Fruit fly (Drosophila melanogaster) whole organism, embryonic: ENCODE data around the gene CG5934.

Source experiments
- BEAF-32 ChIP-seq: fragments of 200-800 bp; sonication (Bioruptor generic); optimal IDR thresholded peaks from 3 replicates; lab custom pipeline; 2017; ENCODE audit warnings: missing biosample characterization, missing genetic modification characterization, mild to moderate bottlenecking, moderate library complexity, missing genetic modification reagents
- CG10267 ChIP-seq: fragments of 200-800 bp; sonication (Bioruptor generic); optimal IDR thresholded peaks from 2 replicates; lab custom pipeline; 2018; ENCODE audit warnings: missing biosample characterization, mild to moderate bottlenecking, missing genetic modification characterization, moderate library complexity
- CG10274 ChIP-seq: fragments of 200-800 bp; sonication (Bioruptor generic); optimal IDR thresholded peaks from 3 replicates; lab custom pipeline; 2017; ENCODE audit warnings: missing biosample characterization, mild to moderate bottlenecking, missing genetic modification characterization
- CG10654 ChIP-seq: fragments of 200-800 bp; sonication (Bioruptor generic); optimal IDR thresholded peaks from 2 replicates; lab custom pipeline; 2016; ENCODE audit warnings: missing biosample characterization, missing genetic modification characterization
- CG11723 ChIP-seq: fragments of 200-800 bp; sonication (Bioruptor generic); optimal IDR thresholded peaks from 2 replicates; lab custom pipeline; 2017; ENCODE audit warnings: missing biosample characterization, mild to moderate bottlenecking, missing genetic modification characterization
- CG12744 ChIP-seq: fragments of 200-800 bp; sonication (Bioruptor generic); optimal IDR thresholded peaks from 2 replicates; lab custom pipeline; 2016; ENCODE audit warnings: missing biosample characterization, missing genetic modification characterization
- CG13624 ChIP-seq: fragments of 200-800 bp; sonication (Bioruptor generic); optimal IDR thresholded peaks from 2 replicates; lab custom pipeline; 2016; ENCODE audit warnings: missing biosample characterization, missing genetic modification characterization
- CG15269 ChIP-seq: fragments of 200-800 bp; sonication (Bioruptor generic); optimal IDR thresholded peaks from 2 replicates; lab custom pipeline; 2018; ENCODE audit warnings: missing biosample characterization, mild to moderate bottlenecking, missing genetic modification characterization, moderate library complexity
- CG16863 ChIP-seq: fragments of 200-800 bp; sonication (Bioruptor generic); optimal IDR thresholded peaks from 3 replicates; lab custom pipeline; 2016; ENCODE audit warnings: missing biosample characterization, missing genetic modification characterization
- CG17829 ChIP-seq: fragments of 200-800 bp; optimal IDR thresholded peaks from 2 replicates; lab custom pipeline; 2019; ENCODE audit warnings: missing biosample characterization, mild to moderate bottlenecking, missing genetic modification characterization, moderate library complexity
- CG18262 ChIP-seq: fragments of 200-800 bp; optimal IDR thresholded peaks from 3 replicates; lab custom pipeline; 2019; ENCODE audit warnings: missing biosample characterization, mild to moderate bottlenecking, missing genetic modification characterization, moderate library complexity
- CG1832 ChIP-seq: fragments of 200-800 bp; sonication (Bioruptor generic); optimal IDR thresholded peaks from 2 replicates; lab custom pipeline; 2017; ENCODE audit warnings: missing biosample characterization, mild to moderate bottlenecking, missing genetic modification characterization, inconsistent platforms
- CG3847 ChIP-seq: fragments of 200-800 bp; sonication (Bioruptor generic); IDR thresholded peaks from 2 replicates; pipeline ENCODE4 v1.3.6; 2022; ENCODE audit warnings: missing biosample characterization, missing genetic modification characterization
- CG3995 ChIP-seq: fragments of 200-800 bp; sonication (Bioruptor generic); optimal IDR thresholded peaks from 3 replicates; lab custom pipeline; 2016; ENCODE audit warnings: missing biosample characterization, missing genetic modification characterization
- CG4282 ChIP-seq: fragments of 200-800 bp; sonication (Bioruptor generic); optimal IDR thresholded peaks from 2 replicates; lab custom pipeline; 2016; ENCODE audit warnings: missing biosample characterization, missing genetic modification characterization
- CG4328 ChIP-seq: fragments of 200-800 bp; sonication (Bioruptor generic); optimal IDR thresholded peaks from 3 replicates; lab custom pipeline; 2017; ENCODE audit warnings: missing biosample characterization, missing genetic modification reagents, missing genetic modification characterization
- CG4404 ChIP-seq: fragments of 200-800 bp; sonication (Bioruptor generic); IDR thresholded peaks from 2 replicates; pipeline ENCODE4 v1.3.6; 2022; ENCODE audit warnings: missing biosample characterization, missing genetic modification characterization
- CG4854 ChIP-seq: fragments of 200-800 bp; sonication (Bioruptor generic); optimal IDR thresholded peaks from 2 replicates; lab custom pipeline; 2016; ENCODE audit warnings: missing biosample characterization, missing genetic modification characterization, inconsistent platforms
- CG6654 ChIP-seq: fragments of 200-800 bp; sonication (Bioruptor generic); optimal IDR thresholded peaks from 2 replicates; lab custom pipeline; 2017; ENCODE audit warnings: missing biosample characterization, mild to moderate bottlenecking, missing genetic modification characterization
- CG6689 ChIP-seq: fragments of 200-800 bp; sonication (Bioruptor generic); IDR thresholded peaks from 2 replicates; pipeline ENCODE4 v1.3.6; 2022; ENCODE audit warnings: missing biosample characterization, missing genetic modification characterization
- CG7839 ChIP-seq: fragments of 200-800 bp; sonication (Bioruptor generic); optimal IDR thresholded peaks from 3 replicates; lab custom pipeline; 2018; ENCODE audit warnings: missing biosample characterization, mild to moderate bottlenecking, missing genetic modification characterization, moderate library complexity
- CG9876 ChIP-seq: fragments of 200-800 bp; sonication (Bioruptor generic); optimal IDR thresholded peaks from 2 replicates; lab custom pipeline; 2016; ENCODE audit warnings: missing biosample characterization, missing genetic modification characterization
- CG9932 ChIP-seq: fragments of 200-800 bp; sonication (Bioruptor generic); IDR thresholded peaks from 2 replicates; pipeline ENCODE4 v1.3.6; 2022; ENCODE audit warnings: missing biosample characterization, missing genetic modification characterization
- Hmx ChIP-seq: fragments of 200-800 bp; sonication (Bioruptor generic); optimal IDR thresholded peaks from 2 replicates; lab custom pipeline; 2016; ENCODE audit warnings: missing biosample characterization, missing genetic modification characterization
- Kr ChIP-seq: fragments of 200-800 bp; sonication (Bioruptor generic); optimal IDR thresholded peaks from 2 replicates; lab custom pipeline; 2017; ENCODE audit warnings: missing biosample characterization, mild to moderate bottlenecking, missing genetic modification characterization
- Med ChIP-seq: fragments of 200-800 bp; sonication (Bioruptor generic); peaks from one replicate; lab custom pipeline; 2016; ENCODE audit warnings: missing biosample characterization, missing genetic modification characterization, mild to moderate bottlenecking, inconsistent platforms, moderate library complexity
- Mes4 ChIP-seq: fragments of 200-800 bp; sonication (Bioruptor generic); optimal IDR thresholded peaks from 2 replicates; lab custom pipeline; 2016; ENCODE audit warnings: missing biosample characterization, missing genetic modification characterization
- Neu2 ChIP-seq: fragments of 200-800 bp; sonication (Bioruptor generic); optimal IDR thresholded peaks from 3 replicates; lab custom pipeline; 2016; ENCODE audit warnings: missing biosample characterization, missing genetic modification characterization, borderline replicate concordance
- Trl ChIP-seq, 3 experiments: fragments of >200 bp in 2 of 3; fragments of 200-800 bp in 1 of 3; sonication (Bioruptor generic) in 1 of 3; optimal IDR thresholded peaks; 2 replicates in 1 of 3; 3 replicates in 2 of 3; lab custom pipeline; 2016 to 2017; ENCODE audit warnings: missing biosample characterization in 1 of 3, missing genetic modification characterization in 1 of 3
- ci ChIP-seq: fragments of 200-800 bp; sonication (Bioruptor generic); IDR thresholded peaks from 3 replicates; pipeline ENCODE4 v1.3.6; 2022; ENCODE audit warnings: missing biosample characterization, missing genetic modification characterization
- dmrt99B ChIP-seq: fragments of 200-800 bp; sonication (Bioruptor generic); optimal IDR thresholded peaks from 2 replicates; lab custom pipeline; 2018; ENCODE audit warnings: missing biosample characterization, mild to moderate bottlenecking, missing genetic modification characterization, moderate library complexity
- fu2 ChIP-seq: fragments of 200-800 bp; sonication (Bioruptor generic); optimal IDR thresholded peaks from 2 replicates; lab custom pipeline; 2016; ENCODE audit warnings: missing biosample characterization, missing genetic modification characterization
- grn ChIP-seq: fragments of 200-800 bp; sonication (Bioruptor generic); optimal IDR thresholded peaks from 3 replicates; lab custom pipeline; 2017; ENCODE audit warnings: missing biosample characterization, missing genetic modification characterization
- kah ChIP-seq: fragments of 200-800 bp; sonication (Bioruptor generic); optimal IDR thresholded peaks from 2 replicates; lab custom pipeline; 2018; ENCODE audit warnings: missing biosample characterization, mild to moderate bottlenecking, missing genetic modification characterization
- mirr ChIP-seq: fragments of 200-800 bp; sonication (Bioruptor generic); optimal IDR thresholded peaks from 3 replicates; lab custom pipeline; 2018; ENCODE audit warnings: missing biosample characterization, mild to moderate bottlenecking, missing genetic modification characterization
- oc ChIP-seq: fragments of 200-800 bp; sonication (Bioruptor generic); optimal IDR thresholded peaks from 2 replicates; lab custom pipeline; 2018; ENCODE audit warnings: missing biosample characterization, mild to moderate bottlenecking, missing genetic modification characterization, moderate library complexity
- pita ChIP-seq: fragments of 200-800 bp; sonication (Bioruptor generic); optimal IDR thresholded peaks from 2 replicates; lab custom pipeline; 2017; ENCODE audit warnings: missing biosample characterization, mild to moderate bottlenecking, missing genetic modification characterization
- ranshi ChIP-seq: fragments of 200-800 bp; sonication (Bioruptor generic); IDR thresholded peaks from 2 replicates; pipeline ENCODE4 v1.3.6; 2022; ENCODE audit warnings: missing biosample characterization, missing genetic modification characterization
- run ChIP-seq: fragments of 200-800 bp; sonication (Bioruptor generic); optimal IDR thresholded peaks from 3 replicates; lab custom pipeline; 2018; ENCODE audit warnings: missing biosample characterization, mild to moderate bottlenecking, missing genetic modification characterization
- salm ChIP-seq: fragments of 200-800 bp; sonication (Bioruptor generic); optimal IDR thresholded peaks from 2 replicates; lab custom pipeline; 2018; ENCODE audit warnings: missing biosample characterization, mild to moderate bottlenecking, missing genetic modification characterization
- sens-2 ChIP-seq: fragments of 200-800 bp; sonication (Bioruptor generic); IDR thresholded peaks from 2 replicates; pipeline ENCODE4 v1.3.6; 2022; ENCODE audit warnings: missing biosample characterization, missing genetic modification characterization
- sna ChIP-seq: fragments of 200-800 bp; sonication (Bioruptor generic); IDR thresholded peaks from 2 replicates; pipeline ENCODE4 v1.3.6; 2022; ENCODE audit warnings: missing biosample characterization, missing genetic modification characterization; ENCODE audit not compliant: partially characterized antibody
- ssp ChIP-seq: fragments of 200-800 bp; sonication (Bioruptor generic); IDR thresholded peaks from 2 replicates; pipeline ENCODE4 v1.3.6; 2022; ENCODE audit warnings: missing biosample characterization, missing genetic modification characterization
- tgo ChIP-seq: fragments of 200-800 bp; sonication (Bioruptor generic); IDR thresholded peaks from 3 replicates; pipeline ENCODE4 v1.3.6; 2022; ENCODE audit warnings: missing biosample characterization, missing genetic modification characterization
- ttk ChIP-seq: fragments of 200-800 bp; sonication (Bioruptor generic); IDR thresholded peaks from 2 replicates; pipeline ENCODE4 v2.1.2; 2022; ENCODE audit warnings: missing biosample characterization, missing genetic modification characterization
- wdn ChIP-seq: fragments of 200-800 bp; sonication (Bioruptor generic); IDR thresholded peaks from 2 replicates; pipeline ENCODE4 v1.3.6; 2022; ENCODE audit warnings: missing biosample characterization, missing genetic modification characterization
- zf30C ChIP-seq: fragments of 200-800 bp; sonication (Bioruptor generic); optimal IDR thresholded peaks from 3 replicates; lab custom pipeline; 2018; ENCODE audit warnings: missing biosample characterization, mild to moderate bottlenecking, missing genetic modification characterization
- zfh2 ChIP-seq: fragments of 200-800 bp; sonication (Bioruptor generic); optimal IDR thresholded peaks from 2 replicates; lab custom pipeline; 2016; ENCODE audit warnings: missing biosample characterization, missing genetic modification characterization

CG5934 gene

dm6 chr3R:27288202-27289135 is 15.0 kb downstream of the CG5934 start, which contains the start of the genes bigmax and Hmu (continued):
- peak; percentile 99 for TF ChIP-seq BEAF-32 (GFP tag; lab: Kevin White, UChicago)
- TF ChIP-seq wdn = peak; percentile 79
- peak; percentile 92 for TF ChIP-seq ci (GFP tag; lab: Robert Waterston, UW)
- no peak for TF ChIP-seq CG1832 (GFP tag; lab: Kevin White, UChicago)
- TF ChIP-seq sna = peak; percentile 97
- TF ChIP-seq oc (tag; lab: Kevin White, UChicago) = peak; percentile 73
- no peak for TF ChIP-seq CG6654 (GFP tag; lab: Kevin White, UChicago)
- peak; percentile 97 for TF ChIP-seq CG13624 (GFP tag; lab: Kevin White, UChicago)
- peak; percentile 92 for TF ChIP-seq mirr
- TF ChIP-seq CG7839 (tag; lab: Kevin White, UChicago) = peak; percentile 84
- TF ChIP-seq CG10654 (GFP tag; lab: Kevin White, UChicago) = peak; percentile 78
- no peak for TF ChIP-seq kah (GFP tag; lab: Kevin White, UChicago)
- TF ChIP-seq CG17829 (tag; lab: Kevin White, UChicago) = peak; percentile 88
- peak; percentile 52 for TF ChIP-seq grn (GFP tag; lab: Kevin White, UChicago)
- TF ChIP-seq Hmx = no peak
- peak; percentile 83 for TF ChIP-seq CG10267 (tag; lab: Kevin White, UChicago)
- peak; percentile 89 for TF ChIP-seq CG3847 (GFP tag; lab: Robert Waterston, UW)
- peak; percentile 69 for TF ChIP-seq CG4854 (GFP tag; lab: Kevin White, UChicago)
- TF ChIP-seq Kr (GFP tag; lab: Kevin White, UChicago) = no peak
- peak; percentile 53 for TF ChIP-seq CG11723 (GFP tag; lab: Kevin White, UChicago)
- peak; percentile 79 for TF ChIP-seq CG6689
- peak; percentile 93 for TF ChIP-seq CG9932
- TF ChIP-seq ranshi (GFP tag; lab: Robert Waterston, UW) = peak; percentile 90
- TF ChIP-seq Trl (optimal IDR thresholded peaks at IDR 0.05; lab: Kevin White, UChicago) = no peak
- TF ChIP-seq Trl (GFP tag; optimal IDR thresholded peaks at IDR 0.05; lab: Kevin White, UChicago) = peak; percentile 86
- TF ChIP-seq CG15269 (tag; lab: Kevin White, UChicago) = peak; percentile 79
- TF ChIP-seq CG3995 = peak; percentile 46
- TF ChIP-seq dmrt99B = peak; percentile 66
- peak; percentile 93 for TF ChIP-seq CG9876
- no peak for TF ChIP-seq pita (GFP tag; lab: Kevin White, UChicago)
- TF ChIP-seq Mes4 = peak; percentile 66
- TF ChIP-seq run (tag; lab: Kevin White, UChicago) = peak; percentile 14
- peak; percentile 63 for TF ChIP-seq CG4404 (GFP tag; lab: Robert Waterston, UW)
- peak; percentile 81 for TF ChIP-seq ssp (GFP tag; lab: Robert Waterston, UW)
- peak; percentile 93 for TF ChIP-seq zfh2 (GFP tag; lab: Kevin White, UChicago)
- TF ChIP-seq CG12744 (GFP tag; lab: Kevin White, UChicago) = peak; percentile 85
- 0 out of 2 replicates have a peak, but pooled peaks have one; percentile 21 for TF ChIP-seq sens-2 (GFP tag; lab: Robert Waterston, UW)
- peak; percentile 87 for TF ChIP-seq fu2 (GFP tag; lab: Kevin White, UChicago)
- peak; percentile 78 for TF ChIP-seq CG4282
- peak; percentile 81 for TF ChIP-seq CG16863
- peak; percentile 99 for TF ChIP-seq Med (GFP tag; lab: Kevin White, UChicago)
- peak; percentile 39 for TF ChIP-seq Neu2 (GFP tag; lab: Kevin White, UChicago)
- TF ChIP-seq CG10274 (GFP tag; lab: Kevin White, UChicago) = no peak
- peak; percentile 1 for TF ChIP-seq CG4328 (GFP tag; lab: Kevin White, UChicago)
- TF ChIP-seq salm (tag; lab: Kevin White, UChicago) = peak; percentile 51
- peak; percentile 86 for TF ChIP-seq ttk
- TF ChIP-seq zf30C (GFP tag; lab: Kevin White, UChicago) = no peak
- TF ChIP-seq tgo (GFP tag; lab: Robert Waterston, UW) = peak; percentile 75
- TF ChIP-seq CG18262 (tag; lab: Kevin White, UChicago) = peak; percentile 70
